Worm (Caenorhabditis elegans): ENCODE results near the gene ctf-4.
A peak's percentile ranks its signal among the peaks of the same experiment; 100 is the strongest.

ctf-4 gene

ce11 chrV:11007651-11008050 is 42.3 kb upstream of the ctf-4 start (continued):
- TF ChIP-seq gei-8 (GFP tag; optimal IDR thresholded peaks at IDR 0.05) (no peak), nhr-28 (tag; optimal IDR thresholded peaks at IDR 0.05) (peak; percentile 63), nhr-111 (GFP tag; optimal IDR thresholded peaks at IDR 0.05) (no peak), dmd-6 (GFP tag; IDR thresholded peaks at IDR 0.05) (peak; percentile 88), dve-1 (tag; optimal IDR thresholded peaks at IDR 0.05; ENCODE audit: insufficient read depth) (peak; percentile 38), ces-1 (GFP tag; optimal IDR thresholded peaks at IDR 0.05) (no peak), ceh-82 (tag; optimal IDR thresholded peaks at IDR 0.05) (no peak), pqm-1 (tag; optimal IDR thresholded peaks at IDR 0.05) (peak; percentile 27), rbr-2 (tag; optimal IDR thresholded peaks at IDR 0.05) (no peak), daf-12 (tag; optimal IDR thresholded peaks at IDR 0.05) (no peak), aly-2 (tag; optimal IDR thresholded peaks at IDR 0.05) (no peak), Y5F2A.4 (GFP tag; optimal IDR thresholded peaks at IDR 0.05) (no peak), lin-38 (GFP tag; IDR thresholded peaks at IDR 0.05) (no peak), Y75B8A.6 (GFP tag; IDR thresholded peaks at IDR 0.05) (no peak), hif-1 (tag; optimal IDR thresholded peaks at IDR 0.05) (no peak), nhr-6 (tag; optimal IDR thresholded peaks at IDR 0.05) (no peak), spr-3 (GFP tag; optimal IDR thresholded peaks at IDR 0.05) (no peak), hmg-1.1 (GFP tag; IDR thresholded peaks at IDR 0.05) (no peak), nhr-102 (tag; optimal IDR thresholded peaks at IDR 0.05) (no peak), attf-4 (tag; optimal IDR thresholded peaks at IDR 0.05) (no peak), lsy-2 (tag; optimal IDR thresholded peaks at IDR 0.05) (no peak), zip-2 (tag; optimal IDR thresholded peaks at IDR 0.05) (no peak), jun-1 (tag; optimal IDR thresholded peaks at IDR 0.05) (no peak), madf-5 (GFP tag; IDR thresholded peaks at IDR 0.05) (no peak), mxl-3 (GFP tag; optimal IDR thresholded peaks at IDR 0.05) (no peak), tra-1 (GFP tag; IDR thresholded peaks at IDR 0.05) (0 out of 2 replicates have a peak, but pooled peaks have one; percentile 19), arid-1 (GFP tag; conservative IDR thresholded peaks at IDR 0.05) (no peak), snpc-4 (tag; optimal IDR thresholded peaks at IDR 0.05) (no peak), aha-1 (tag) (no peak), nhr-237 (tag; optimal IDR thresholded peaks at IDR 0.05) (no peak), nhr-41 (GFP tag; IDR thresholded peaks at IDR 0.05) (no peak), hlh-11 (tag; optimal IDR thresholded peaks at IDR 0.05) (peak; percentile 65), skn-1 (tag; optimal IDR thresholded peaks at IDR 0.05) (no peak), zfp-2 (tag; optimal IDR thresholded peaks at IDR 0.05) (no peak), daf-19 (GFP tag; conservative IDR thresholded peaks at IDR 0.05) (no peak), D1046.2 (GFP tag; IDR thresholded peaks at IDR 0.05) (no peak), php-3 (GFP tag; IDR thresholded peaks at IDR 0.05) (0 out of 2 replicates have a peak, but pooled peaks have one; percentile 53), unc-62 (GFP tag; optimal IDR thresholded peaks at IDR 0.05 in 1 of 2) (no peak), unc-62 (tag; optimal IDR thresholded peaks at IDR 0.05) (no peak), sdz-12 (GFP tag; optimal IDR thresholded peaks at IDR 0.05) (no peak)

ce11 chrV:11004094-11004493 is 38.8 kb upstream of the ctf-4 start:
- TF ChIP-seq lin-29 (GFP tag; IDR thresholded peaks at IDR 0.05) (no peak), F10B5.3 (tag; optimal IDR thresholded peaks at IDR 0.05) (no peak), mep-1 (tag; optimal IDR thresholded peaks at IDR 0.05) (no peak), duxl-1 (tag; optimal IDR thresholded peaks at IDR 0.05; ENCODE audit: poor library complexity) (no peak), dmd-6 (GFP tag; IDR thresholded peaks at IDR 0.05) (no peak), ZK546.5 (tag; optimal IDR thresholded peaks at IDR 0.05) (no peak)

Data from whole organism, L4 larva.